Worm (Caenorhabditis elegans): ENCODE data around the gene oac-58.

DNA sequence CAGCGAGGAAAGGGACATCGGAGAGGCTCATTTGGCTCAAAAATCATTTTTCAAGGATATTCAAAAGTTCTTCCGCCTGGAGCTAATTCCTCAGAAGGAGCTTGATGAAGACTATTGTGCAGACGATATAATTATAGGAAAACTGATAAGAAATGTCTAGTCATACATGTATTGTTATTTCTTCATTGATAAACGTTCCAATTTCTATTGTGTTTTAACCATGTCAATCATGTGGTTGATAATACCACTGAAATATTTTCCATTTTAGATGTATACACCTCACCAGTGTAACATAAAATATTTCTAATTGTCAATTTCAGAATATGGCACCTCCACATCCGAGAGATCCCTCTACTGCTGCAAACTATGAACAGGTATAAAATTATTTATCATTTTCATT lies 32.2 kb downstream of the oac-58 start, which contains the start of gene ltah-1.1:
- no peak for TF ChIP-seq flt-1 (GFP tag; IDR thresholded peaks at IDR 0.05)
- no peak for TF ChIP-seq cog-1 (tag; optimal IDR thresholded peaks at IDR 0.05)
- no peak for TF ChIP-seq med-1 (GFP tag; optimal IDR thresholded peaks at IDR 0.05; ENCODE audit: insufficient read depth)
- no peak for TF ChIP-seq ztf-29 (GFP tag; IDR thresholded peaks at IDR 0.05)
- TF ChIP-seq T22C8.4 (GFP tag; IDR thresholded peaks at IDR 0.05): no peak
- TF ChIP-seq klf-2 (GFP tag; conservative IDR thresholded peaks at IDR 0.05): no peak
- no peak for TF ChIP-seq tab-1 (GFP tag; IDR thresholded peaks at IDR 0.05)
- TF ChIP-seq ref-1 (GFP tag; conservative IDR thresholded peaks at IDR 0.05): no peak
- TF ChIP-seq ztf-23 (GFP tag; IDR thresholded peaks at IDR 0.05): no peak

Data from whole organism, midembryonic.